Worm (Caenorhabditis elegans) whole organism, L2 larva: Measurements from ENCODE around the gene VF13D12L.3.

Experiments
- C34F6.9 ChIP-seq: fragments of 150-350 bp; optimal IDR thresholded peaks from 2 replicates; lab custom pipeline; 2014; ENCODE audit warnings: missing biosample characterization, missing genetic modification characterization
- F13H6.1 ChIP-seq: sonication (generic microtip); optimal IDR thresholded peaks from 2 replicates; lab custom pipeline; 2016; ENCODE audit warnings: missing genetic modification characterization, missing compliant biosample characterization
- R02D3.7 ChIP-seq: fragments of 150-350 bp; optimal IDR thresholded peaks from 2 replicates; lab custom pipeline; 2014; ENCODE audit warnings: missing biosample characterization, missing genetic modification characterization
- Y55F3AM.14 ChIP-seq: fragments of 200-800 bp; sonication (Bioruptor generic); optimal IDR thresholded peaks from 2 replicates; lab custom pipeline; 2018; ENCODE audit warnings: mild to moderate bottlenecking, missing genetic modification characterization, missing compliant biosample characterization
- ZK546.5 ChIP-seq: sonication (generic microtip); optimal IDR thresholded peaks from 2 replicates; lab custom pipeline; 2017; ENCODE audit warnings: missing biosample characterization, missing genetic modification characterization
- aly-2 ChIP-seq: fragments of 150-350 bp; optimal IDR thresholded peaks from 2 replicates; lab custom pipeline; 2014; ENCODE audit warnings: missing biosample characterization, missing genetic modification characterization
- ceh-16 ChIP-seq: fragments of 150-350 bp; optimal IDR thresholded peaks from 2 replicates; lab custom pipeline; 2014; ENCODE audit warnings: missing biosample characterization, missing genetic modification characterization
- ceh-82 ChIP-seq: fragments of 150-350 bp; optimal IDR thresholded peaks from 2 replicates; lab custom pipeline; 2014; ENCODE audit warnings: missing biosample characterization, missing genetic modification characterization
- crh-2 ChIP-seq: sonication (generic microtip); optimal IDR thresholded peaks from 2 replicates; lab custom pipeline; 2017; ENCODE audit warnings: missing biosample characterization, missing genetic modification characterization
- egl-27 ChIP-seq: sonication (generic microtip); optimal IDR thresholded peaks from 3 replicates; lab custom pipeline; 2017; ENCODE audit warnings: missing biosample characterization, missing genetic modification reagents, missing genetic modification characterization
- elt-1 ChIP-seq: fragments of 150-350 bp; optimal IDR thresholded peaks from 2 replicates; lab custom pipeline; 2014; ENCODE audit warnings: missing biosample characterization, missing genetic modification characterization
- elt-3 ChIP-seq: sonication (generic microtip); optimal IDR thresholded peaks from 2 replicates; lab custom pipeline; 2017; ENCODE audit warnings: missing biosample characterization, missing genetic modification characterization
- fos-1 ChIP-seq: fragments of 150-350 bp; optimal IDR thresholded peaks from 2 replicates; lab custom pipeline; 2014; ENCODE audit warnings: missing biosample characterization, missing genetic modification characterization
- gmeb-1 ChIP-seq: fragments of 150-350 bp; optimal IDR thresholded peaks from 2 replicates; lab custom pipeline; 2014; ENCODE audit warnings: missing biosample characterization, missing genetic modification characterization
- lin-11 ChIP-seq: fragments of 150-350 bp; sonication (generic microtip); optimal IDR thresholded peaks from 2 replicates; lab custom pipeline; 2014; ENCODE audit warnings: missing biosample characterization, missing genetic modification characterization, inconsistent platforms, mixed read lengths
- lin-13 ChIP-seq: fragments of 150-350 bp; optimal IDR thresholded peaks from 2 replicates; lab custom pipeline; 2014; ENCODE audit warnings: missing biosample characterization, missing genetic modification reagents, missing genetic modification characterization
- lin-39 ChIP-seq: fragments of 150-350 bp; optimal IDR thresholded peaks from 2 replicates; lab custom pipeline; 2014; ENCODE audit warnings: missing biosample characterization, missing genetic modification reagents, missing genetic modification characterization
- lsy-2 ChIP-seq, 2 experiments: fragments of 150-350 bp in 1 of 2; sonication (generic microtip) in 1 of 2; optimal IDR thresholded peaks; 2 replicates each; lab custom pipeline; 2014 to 2017; ENCODE audit warnings: missing biosample characterization in 2 of 2, missing genetic modification characterization in 2 of 2
- mab-5 ChIP-seq: fragments of 150-350 bp; optimal IDR thresholded peaks from 2 replicates; lab custom pipeline; 2014; ENCODE audit warnings: missing biosample characterization, missing genetic modification characterization
- mbf-1 ChIP-seq: sonication (generic microtip); optimal IDR thresholded peaks from 2 replicates; lab custom pipeline; 2017; ENCODE audit warnings: missing biosample characterization, missing genetic modification characterization
- mdl-1 ChIP-seq, 2 experiments: fragments of 150-350 bp in 1 of 2; sonication (generic microtip) in 1 of 2; optimal IDR thresholded peaks; 2 replicates each; lab custom pipeline; 2017; ENCODE audit warnings: missing biosample characterization in 2 of 2, missing genetic modification characterization in 2 of 2
- nhr-10 ChIP-seq: sonication (generic microtip); optimal IDR thresholded peaks from 2 replicates; lab custom pipeline; 2017; ENCODE audit warnings: missing biosample characterization, missing genetic modification characterization
- nhr-12 ChIP-seq: fragments of 150-350 bp; optimal IDR thresholded peaks from 2 replicates; lab custom pipeline; 2014; ENCODE audit warnings: missing biosample characterization, missing genetic modification characterization
- nhr-129 ChIP-seq: fragments of 150-350 bp; optimal IDR thresholded peaks from 2 replicates; lab custom pipeline; 2014; ENCODE audit warnings: missing biosample characterization, missing genetic modification characterization
- nhr-21 ChIP-seq: fragments of 150-350 bp; optimal IDR thresholded peaks from 2 replicates; lab custom pipeline; 2014; ENCODE audit warnings: missing biosample characterization, missing genetic modification characterization
- nhr-237 ChIP-seq: fragments of 150-350 bp; optimal IDR thresholded peaks from 2 replicates; lab custom pipeline; 2014; ENCODE audit warnings: missing biosample characterization, missing genetic modification characterization
- nhr-25 ChIP-seq: fragments of 150-350 bp; sonication (generic microtip); optimal IDR thresholded peaks from 3 replicates; lab custom pipeline; 2014; ENCODE audit warnings: missing biosample characterization, missing genetic modification characterization
- nhr-6 ChIP-seq: fragments of 150-350 bp; optimal IDR thresholded peaks from 2 replicates; lab custom pipeline; 2014; ENCODE audit warnings: missing biosample characterization, missing genetic modification characterization
- nhr-77 ChIP-seq: fragments of 150-350 bp; optimal IDR thresholded peaks from 2 replicates; lab custom pipeline; 2014; ENCODE audit warnings: missing biosample characterization, missing genetic modification characterization
- skn-1 ChIP-seq: sonication (generic microtip); optimal IDR thresholded peaks from 2 replicates; lab custom pipeline; 2017; ENCODE audit warnings: missing biosample characterization, missing genetic modification characterization
- sma-3 ChIP-seq: sonication (generic microtip); optimal IDR thresholded peaks from 2 replicates; lab custom pipeline; 2016; ENCODE audit warnings: missing genetic modification reagents, missing genetic modification characterization, missing compliant biosample characterization
- sma-9 ChIP-seq, 2 experiments: fragments of 150-350 bp in 1 of 2; sonication (generic microtip) in 1 of 2; optimal IDR thresholded peaks; 2 replicates each; lab custom pipeline; 2014 to 2016; ENCODE audit warnings: missing genetic modification characterization in 2 of 2, mild to moderate bottlenecking in 1 of 2, missing biosample characterization in 1 of 2, missing compliant biosample characterization in 1 of 2, missing genetic modification reagents in 1 of 2, moderate library complexity in 1 of 2
- unc-39 ChIP-seq: fragments of 150-350 bp; optimal IDR thresholded peaks from 2 replicates; lab custom pipeline; 2014; ENCODE audit warnings: missing biosample characterization, missing genetic modification characterization
- unc-55 ChIP-seq: fragments of 150-350 bp; sonication (generic microtip); optimal IDR thresholded peaks from 3 replicates; lab custom pipeline; 2014; ENCODE audit warnings: missing biosample characterization, missing genetic modification reagents, missing genetic modification characterization
- zag-1 ChIP-seq: fragments of 150-350 bp; optimal IDR thresholded peaks from 2 replicates; lab custom pipeline; 2014; ENCODE audit warnings: missing biosample characterization, missing genetic modification characterization
- ztf-11 ChIP-seq: sonication (generic microtip); optimal IDR thresholded peaks from 2 replicates; lab custom pipeline; 2017; ENCODE audit warnings: missing biosample characterization, missing genetic modification characterization
- ztf-4 ChIP-seq: fragments of 150-350 bp; optimal IDR thresholded peaks from 2 replicates; lab custom pipeline; 2014; ENCODE audit warnings: missing biosample characterization, missing genetic modification characterization

Gene VF13D12L.3

ce11 chrII:11746782-11747288 lies 41.0 kb downstream of the VF13D12L.3 start:
- TF ChIP-seq gmeb-1 (tag; lab: Kevin White, UChicago) (no peak), lin-13 (GFP tag; lab: Kevin White, UChicago) (peak; percentile 19), nhr-6 (tag; lab: Kevin White, UChicago) (no peak), C34F6.9 (tag; lab: Kevin White, UChicago) (peak; percentile 68), nhr-21 (tag; lab: Kevin White, UChicago) (peak; percentile 15), nhr-129 (tag; lab: Kevin White, UChicago) (peak; percentile 78), nhr-12 (tag; lab: Kevin White, UChicago) (no peak), nhr-10 (tag; lab: Kevin White, UChicago) (no peak), crh-2 (tag; lab: Kevin White, UChicago) (peak; percentile 26), ztf-4 (peak; percentile 66), sma-3 (GFP tag; lab: Kevin White, UChicago) (no peak), F13H6.1 (peak; percentile 88), mab-5 (tag; lab: Kevin White, UChicago) (peak; percentile 33), nhr-25 (tag; lab: Kevin White, UChicago) (no peak), lin-11 (tag; lab: Kevin White, UChicago) (peak; percentile 72), R02D3.7 (tag; lab: Kevin White, UChicago) (no peak), ztf-11 (tag; lab: Kevin White, UChicago) (peak; percentile 29), nhr-77 (no peak), aly-2 (tag; lab: Kevin White, UChicago) (no peak), unc-55 (GFP tag; lab: Kevin White, UChicago) (peak; percentile 59), elt-1 (tag; lab: Kevin White, UChicago) (no peak), fos-1 (tag; lab: Kevin White, UChicago) (peak; percentile 14), zag-1 (peak; percentile 90), lin-39 (tag; lab: Kevin White, UChicago) (no peak), mdl-1 (tag; optimal IDR thresholded peaks at IDR 0.05; lab: Kevin White, UChicago) (peak; percentile 49 to 76), ceh-16 (tag; lab: Kevin White, UChicago) (no peak), lsy-2 (tag; optimal IDR thresholded peaks at IDR 0.05; lab: Kevin White, UChicago) (peak; percentile 34 to 62), Y55F3AM.14 (peak; percentile 72), mbf-1 (tag; lab: Kevin White, UChicago) (no peak), ceh-82 (tag; lab: Kevin White, UChicago) (peak; percentile 39), unc-39 (tag; lab: Kevin White, UChicago) (no peak), egl-27 (tag; lab: Kevin White, UChicago) (peak; percentile 2), sma-9 (GFP tag; optimal IDR thresholded peaks at IDR 0.05; lab: Kevin White, UChicago) (peak; percentile 53), sma-9 (tag; optimal IDR thresholded peaks at IDR 0.05; lab: Kevin White, UChicago) (no peak)

ce11 chrII:11747889-11748288 lies 42.1 kb downstream of the VF13D12L.3 start:
- TF ChIP-seq unc-55 (GFP tag; lab: Kevin White, UChicago) (peak; percentile 33), lsy-2 (tag; optimal IDR thresholded peaks at IDR 0.05; lab: Kevin White, UChicago) (peak; percentile 29 to 92), lin-13 (GFP tag; lab: Kevin White, UChicago) (peak; percentile 8), ceh-16 (tag; lab: Kevin White, UChicago) (no peak), C34F6.9 (tag; lab: Kevin White, UChicago) (no peak)

- no peak for TF ChIP-seq nhr-237
- no peak for TF ChIP-seq ZK546.5
- no peak for TF ChIP-seq elt-3 (tag; lab: Kevin White, UChicago)
- TF ChIP-seq unc-39 (tag; lab: Kevin White, UChicago): no peak
- no peak for TF ChIP-seq lin-11 (tag; lab: Kevin White, UChicago)
- TF ChIP-seq F13H6.1: no peak
- TF ChIP-seq skn-1 (tag; lab: Kevin White, UChicago): no peak
- TF ChIP-seq nhr-21 (tag; lab: Kevin White, UChicago): no peak
- no peak for TF ChIP-seq ztf-4
- TF ChIP-seq, all 48 proteins: peak for 0
Measured at ce11 chrII:11748494-11748893, 42.7 kb downstream of the VF13D12L.3 start, which contains the start of the genes F44E5.17 and gpb-1. F44E5.17 (minus strand) TSS chrII:11748594. gpb-1 (minus strand) TSS chrII:11748611.
